Fruit fly (Drosophila melanogaster) whole organism, wandering third instar larva: Measurements from ENCODE around the gene rols.

Experiments used
- Abd-B ChIP-seq: fragments of >200 bp; optimal IDR thresholded peaks from 2 replicates; lab custom pipeline; 2017; ENCODE audit warnings: missing biosample characterization, missing genetic modification characterization
- CG32264 ChIP-seq: fragments of 200-800 bp; sonication (Bioruptor generic); optimal IDR thresholded peaks from 2 replicates; lab custom pipeline; 2016; ENCODE audit warnings: missing biosample characterization, missing genetic modification characterization
- CG9705 ChIP-seq: fragments of 200-800 bp; sonication (Bioruptor generic); optimal IDR thresholded peaks from 2 replicates; lab custom pipeline; 2018; ENCODE audit warnings: missing biosample characterization, mild to moderate bottlenecking, missing genetic modification characterization
- CrebA ChIP-seq: fragments of 200-800 bp; sonication (Bioruptor generic); optimal IDR thresholded peaks from 2 replicates; lab custom pipeline; 2016; ENCODE audit warnings: missing biosample characterization, mild to moderate bottlenecking, missing genetic modification characterization, borderline replicate concordance
- Dfd ChIP-seq: fragments of >200 bp; optimal IDR thresholded peaks from 2 replicates; lab custom pipeline; 2017; ENCODE audit warnings: missing biosample characterization, missing genetic modification characterization
- Dif ChIP-seq: fragments of 200-275, 200-300 bp; sonication (Bioruptor generic); optimal IDR thresholded peaks from 2 replicates; lab custom pipeline; 2018; ENCODE audit warnings: missing biosample characterization, missing genetic modification characterization; ENCODE audit not compliant: partially characterized antibody
- GATAd ChIP-seq: sonication (Bioruptor generic); optimal IDR thresholded peaks from 2 replicates; lab custom pipeline; 2016; ENCODE audit warnings: missing biosample characterization, missing genetic modification characterization
- HLH106 ChIP-seq: fragments of 200-800 bp; optimal IDR thresholded peaks from 3 replicates; lab custom pipeline; 2019; ENCODE audit warnings: missing biosample characterization, mild to moderate bottlenecking, missing genetic modification characterization, moderate library complexity
- Hnf4 ChIP-seq: fragments of 200-800 bp; sonication (Bioruptor generic); optimal IDR thresholded peaks from 2 replicates; lab custom pipeline; 2016; ENCODE audit warnings: missing biosample characterization, mild to moderate bottlenecking, missing genetic modification characterization
- Hr78 ChIP-seq: fragments of >200 bp; optimal IDR thresholded peaks from 2 replicates; lab custom pipeline; 2017; ENCODE audit warnings: missing biosample characterization, missing genetic modification characterization
- Hr83 ChIP-seq: fragments of 200-300 bp; sonication (Bioruptor generic); optimal IDR thresholded peaks from 2 replicates; lab custom pipeline; 2016; ENCODE audit warnings: missing biosample characterization, mild to moderate bottlenecking, missing genetic modification characterization, moderate library complexity; ENCODE audit not compliant: poor library complexity, severe bottlenecking
- Jra ChIP-seq: sonication (Bioruptor generic); optimal IDR thresholded peaks from 2 replicates; lab custom pipeline; 2016; ENCODE audit warnings: missing biosample characterization, missing genetic modification characterization
- Mio ChIP-seq: sonication (Bioruptor generic); optimal IDR thresholded peaks from 2 replicates; lab custom pipeline; 2016; ENCODE audit warnings: missing biosample characterization, missing genetic modification characterization
- Myc ChIP-seq: fragments of >200 bp; optimal IDR thresholded peaks from 2 replicates; lab custom pipeline; 2017
- N ChIP-seq: fragments of >200 bp; optimal IDR thresholded peaks from 2 replicates; lab custom pipeline; 2018; ENCODE audit warnings: missing biosample characterization, missing external identifiers, missing genetic modification characterization
- OdsH ChIP-seq: fragments of 200-800 bp; sonication (Bioruptor generic); optimal IDR thresholded peaks from 2 replicates; lab custom pipeline; 2016; ENCODE audit warnings: missing biosample characterization, mild to moderate bottlenecking, missing genetic modification characterization
- Rel ChIP-seq, 2 experiments: fragments of 200-800 bp; sonication (Bioruptor generic) in 1 of 2; optimal IDR thresholded peaks; 2 replicates in 1 of 2; 3 replicates in 1 of 2; lab custom pipeline; 2016 to 2019; ENCODE audit warnings: mild to moderate bottlenecking in 2 of 2, missing biosample characterization in 2 of 2, missing genetic modification characterization in 2 of 2, moderate library complexity in 1 of 2
- Sp1 ChIP-seq: fragments of 200-800 bp; sonication (Bioruptor generic); optimal IDR thresholded peaks from 3 replicates; lab custom pipeline; 2019; ENCODE audit warnings: missing biosample characterization, mild to moderate bottlenecking, missing genetic modification characterization, moderate library complexity
- Vsx2 ChIP-seq: fragments of 200-300, 225-300 bp; sonication (Bioruptor generic); optimal IDR thresholded peaks from 2 replicates; lab custom pipeline; 2018; ENCODE audit warnings: missing biosample characterization, missing genetic modification characterization; ENCODE audit not compliant: partially characterized antibody
- br ChIP-seq: fragments of 200-800 bp; sonication (Bioruptor generic); optimal IDR thresholded peaks from 2 replicates; lab custom pipeline; 2016; ENCODE audit warnings: missing biosample characterization, missing genetic modification characterization
- brk ChIP-seq: fragments of 200-800 bp; sonication (Bioruptor generic); optimal IDR thresholded peaks from 2 replicates; lab custom pipeline; 2016; ENCODE audit warnings: missing biosample characterization, mild to moderate bottlenecking, missing genetic modification characterization
- dl ChIP-seq, 2 experiments: fragments of 175-275, 200-275 bp in 1 of 2; fragments of 200-275 bp in 1 of 2; sonication (Bioruptor generic); optimal IDR thresholded peaks; lab custom pipeline; 2018; ENCODE audit warnings: mild to moderate bottlenecking in 2 of 2, missing biosample characterization in 2 of 2, missing genetic modification characterization in 2 of 2, moderate library complexity in 2 of 2; ENCODE audit not compliant: partially characterized antibody in 2 of 2, insufficient read depth in 1 of 2
- dmrt93B ChIP-seq: fragments of 200-800 bp; sonication (Bioruptor generic); optimal IDR thresholded peaks from 2 replicates; lab custom pipeline; 2018; ENCODE audit warnings: missing biosample characterization, mild to moderate bottlenecking, missing genetic modification characterization
- dsf ChIP-seq: sonication (Bioruptor generic); optimal IDR thresholded peaks from 2 replicates; lab custom pipeline; 2016; ENCODE audit warnings: missing biosample characterization, missing genetic modification characterization, borderline replicate concordance
- ey ChIP-seq: fragments of 200-800 bp; sonication (Bioruptor generic); optimal IDR thresholded peaks from 2 replicates; lab custom pipeline; 2016; ENCODE audit warnings: missing biosample characterization, missing genetic modification characterization
- foxo ChIP-seq, 2 experiments: fragments of 200-800 bp; sonication (Bioruptor generic); optimal IDR thresholded peaks; 2 replicates in 1 of 2; 3 replicates in 1 of 2; lab custom pipeline; 2016 to 2017; ENCODE audit warnings: missing biosample characterization in 2 of 2, missing genetic modification characterization in 2 of 2
- fru ChIP-seq: fragments of 200-800 bp; sonication (Bioruptor generic); optimal IDR thresholded peaks from 3 replicates; lab custom pipeline; 2016; ENCODE audit warnings: missing biosample characterization, mild to moderate bottlenecking, missing genetic modification characterization
- h ChIP-seq: fragments of 200-800 bp; sonication (Bioruptor generic); optimal IDR thresholded peaks from 3 replicates; lab custom pipeline; 2016; ENCODE audit warnings: missing biosample characterization, mild to moderate bottlenecking, missing genetic modification characterization
- jim ChIP-seq: fragments of 175-275, 200-325 bp; sonication (Bioruptor generic); optimal IDR thresholded peaks from 2 replicates; lab custom pipeline; 2016; ENCODE audit warnings: missing biosample characterization, mild to moderate bottlenecking, missing genetic modification characterization
- lola ChIP-seq: fragments of >200 bp; optimal IDR thresholded peaks from 2 replicates; lab custom pipeline; 2017; ENCODE audit warnings: missing biosample characterization, missing genetic modification characterization
- pan ChIP-seq: fragments of >200 bp; optimal IDR thresholded peaks from 2 replicates; lab custom pipeline; 2017
- psq ChIP-seq: fragments of 200-800 bp; sonication (Bioruptor generic); optimal IDR thresholded peaks from 3 replicates; lab custom pipeline; 2017; ENCODE audit warnings: missing biosample characterization, mild to moderate bottlenecking, missing genetic modification characterization, moderate library complexity
- rgr ChIP-seq: fragments of 200-800 bp; sonication (Bioruptor generic); optimal IDR thresholded peaks from 3 replicates; lab custom pipeline; 2016; ENCODE audit warnings: missing biosample characterization, mild to moderate bottlenecking, missing genetic modification characterization
- sage ChIP-seq: fragments of 200-800 bp; sonication (Bioruptor generic); optimal IDR thresholded peaks from 2 replicates; lab custom pipeline; 2016; ENCODE audit warnings: missing biosample characterization, mild to moderate bottlenecking, missing genetic modification characterization
- sv ChIP-seq: fragments of 200-800 bp; sonication (Bioruptor generic); optimal IDR thresholded peaks from 3 replicates; lab custom pipeline; 2016; ENCODE audit warnings: missing biosample characterization, missing genetic modification characterization
- tai ChIP-seq: sonication (Bioruptor generic); optimal IDR thresholded peaks from 2 replicates; lab custom pipeline; 2016; ENCODE audit warnings: missing biosample characterization, missing genetic modification characterization
- usp ChIP-seq: fragments of >200 bp; optimal IDR thresholded peaks from 2 replicates; lab custom pipeline; 2017; ENCODE audit warnings: missing biosample characterization, missing genetic modification characterization
- woc ChIP-seq: sonication (Bioruptor generic); optimal IDR thresholded peaks from 2 replicates; lab custom pipeline; 2016; ENCODE audit warnings: missing biosample characterization, mild to moderate bottlenecking, missing genetic modification characterization

rols gene

DNA sequence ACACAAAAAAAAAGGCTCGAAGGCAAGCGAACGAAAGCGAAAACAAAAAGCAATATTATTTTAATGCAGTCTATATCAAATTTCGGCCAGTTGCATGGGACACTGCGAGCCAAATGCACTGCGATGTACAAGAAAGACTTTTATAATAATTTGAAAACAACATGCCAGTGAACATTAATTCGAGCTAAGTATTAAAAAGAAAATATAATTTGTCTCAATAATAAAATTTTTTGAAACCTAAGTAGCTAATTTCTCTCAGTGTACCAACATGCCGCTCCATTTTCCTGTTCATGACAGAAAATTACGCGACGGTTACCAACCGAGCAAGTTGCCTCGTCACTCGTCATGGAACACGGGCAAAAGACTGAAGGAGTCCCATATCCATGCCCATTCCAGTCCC lies 12.7 kb upstream of the rols start:
- TF ChIP-seq br, result peak; percentile 50
- no peak for TF ChIP-seq dl (GFP tag; optimal IDR thresholded peaks at IDR 0.05; lab: Kevin White, UChicago; ENCODE audit: insufficient read depth in 1 of 2, partially characterized antibody in 2 of 2)
- TF ChIP-seq Dif (GFP tag; lab: Kevin White, UChicago), result no peak
- no peak for TF ChIP-seq Jra
- peak; percentile 51 for TF ChIP-seq woc
- peak in 1 of 2 experiments; percentile 71 for TF ChIP-seq foxo (GFP tag; optimal IDR thresholded peaks at IDR 0.05; lab: Kevin White, UChicago)
- no peak for TF ChIP-seq usp (GFP tag; lab: Kevin White, UChicago)
- TF ChIP-seq Sp1 (GFP tag; lab: Kevin White, UChicago), result peak; percentile 62
- TF ChIP-seq lola (GFP tag; lab: Kevin White, UChicago), result no peak
- no peak for TF ChIP-seq N (GFP tag; lab: Kevin White, UChicago)
- TF ChIP-seq Hr83 (GFP tag; lab: Kevin White, UChicago), result no peak
- no peak for TF ChIP-seq jim
- peak; percentile 27 for TF ChIP-seq dmrt93B (GFP tag; lab: Kevin White, UChicago)
- no peak for TF ChIP-seq Myc (lab: Kevin White, UChicago)
- no peak for TF ChIP-seq CG9705 (GFP tag; lab: Kevin White, UChicago)
- TF ChIP-seq rgr (GFP tag; lab: Kevin White, UChicago), result peak; percentile 73
- peak; percentile 62 for TF ChIP-seq OdsH (GFP tag; lab: Kevin White, UChicago)
- peak; percentile 71 for TF ChIP-seq ey (GFP tag; lab: Kevin White, UChicago)
- TF ChIP-seq Abd-B (GFP tag; lab: Kevin White, UChicago), result no peak
- peak; percentile 29 for TF ChIP-seq sv
- peak; percentile 56 for TF ChIP-seq Rel (GFP tag; optimal IDR thresholded peaks at IDR 0.05; lab: Kevin White, UChicago)
- TF ChIP-seq Rel (tag; optimal IDR thresholded peaks at IDR 0.05; lab: Kevin White, UChicago), result no peak
- peak; percentile 74 for TF ChIP-seq fru (GFP tag; lab: Kevin White, UChicago)
- TF ChIP-seq sage, result no peak
- TF ChIP-seq dsf (GFP tag; lab: Kevin White, UChicago), result no peak
- TF ChIP-seq CrebA, result no peak
- no peak for TF ChIP-seq tai (GFP tag; lab: Kevin White, UChicago)
- peak; percentile 80 for TF ChIP-seq h
- TF ChIP-seq Dfd, result no peak
- peak; percentile 66 for TF ChIP-seq HLH106 (tag; lab: Kevin White, UChicago)
- no peak for TF ChIP-seq GATAd (GFP tag; lab: Kevin White, UChicago)
- TF ChIP-seq pan (lab: Kevin White, UChicago), result no peak
- peak; percentile 36 for TF ChIP-seq Hnf4 (GFP tag; lab: Kevin White, UChicago)
- TF ChIP-seq psq (GFP tag; lab: Kevin White, UChicago), result peak; percentile 66
- no peak for TF ChIP-seq Hr78 (GFP tag; lab: Kevin White, UChicago)
- no peak for TF ChIP-seq Mio (GFP tag; lab: Kevin White, UChicago)
- no peak for TF ChIP-seq Vsx2
- TF ChIP-seq brk, result peak; percentile 27
- no peak for TF ChIP-seq CG32264 (GFP tag; lab: Kevin White, UChicago)

- TF ChIP-seq ey (GFP tag; lab: Kevin White, UChicago) (no peak), OdsH (GFP tag; lab: Kevin White, UChicago) (no peak), rgr (GFP tag; lab: Kevin White, UChicago) (no peak), CG32264 (GFP tag; lab: Kevin White, UChicago) (no peak), brk (no peak), Mio (GFP tag; lab: Kevin White, UChicago) (no peak), woc (no peak), Rel (GFP tag; optimal IDR thresholded peaks at IDR 0.05; lab: Kevin White, UChicago) (no peak), Rel (tag; optimal IDR thresholded peaks at IDR 0.05; lab: Kevin White, UChicago) (no peak), foxo (GFP tag; optimal IDR thresholded peaks at IDR 0.05; lab: Kevin White, UChicago) (no peak), usp (GFP tag; lab: Kevin White, UChicago) (no peak), Vsx2 (no peak), Dfd (no peak), Myc (lab: Kevin White, UChicago) (no peak), br (no peak), h (no peak), N (GFP tag; lab: Kevin White, UChicago) (no peak), Hnf4 (GFP tag; lab: Kevin White, UChicago) (no peak), GATAd (GFP tag; lab: Kevin White, UChicago) (no peak), sv (no peak), dl (GFP tag; optimal IDR thresholded peaks at IDR 0.05; lab: Kevin White, UChicago; ENCODE audit: insufficient read depth in 1 of 2, partially characterized antibody in 2 of 2) (no peak)
Measured at dm6 chr3L:12076312-12076711, 11.7 kb upstream of the rols start.
